Fruit fly (Drosophila melanogaster): ENCODE data around the gene CkIalpha.

Gene CkIalpha

DNA sequence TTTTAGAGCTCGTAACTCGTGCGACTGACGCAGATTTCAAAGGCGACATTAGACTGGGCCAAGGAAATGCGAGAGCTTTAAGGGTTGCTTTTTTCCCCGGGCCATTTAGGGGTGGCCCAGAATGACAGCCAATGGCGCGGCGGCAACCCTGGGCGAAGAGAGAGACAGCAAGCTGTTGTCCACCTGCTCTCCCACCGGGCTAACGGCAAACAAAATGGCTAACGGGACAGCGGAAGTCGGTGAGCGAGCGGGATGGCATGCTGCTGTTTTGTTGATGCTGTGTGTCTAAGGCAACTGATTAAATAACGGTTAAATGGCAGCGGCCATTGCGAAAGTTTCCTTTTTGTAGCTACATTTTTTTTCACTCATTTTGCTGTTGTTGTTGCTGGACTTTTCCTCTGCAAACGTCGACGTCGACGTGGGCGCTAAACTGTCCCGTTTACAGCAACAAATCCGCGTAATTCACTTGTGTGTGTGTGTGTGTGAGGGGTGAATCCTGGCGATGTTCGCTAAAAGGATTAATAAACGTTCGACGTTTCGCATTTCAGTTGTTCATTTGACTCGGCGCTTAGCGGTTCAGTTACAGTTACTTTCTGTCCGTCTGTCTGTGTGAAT lies 37.6 kb upstream of the CkIalpha start, which contains the start of gene CG11085 (continued):
- TF ChIP-seq sob (GFP tag; IDR thresholded peaks at IDR 0.05): 0 out of 2 replicates have a peak, but pooled peaks have one; percentile 8
- TF ChIP-seq Pdp1 (GFP tag; optimal IDR thresholded peaks at IDR 0.05): no peak
- no peak for TF ChIP-seq ash1 (GFP tag; optimal IDR thresholded peaks at IDR 0.05)
- TF ChIP-seq NK7.1 (GFP tag; optimal IDR thresholded peaks at IDR 0.05): no peak
- TF ChIP-seq zfh2 (GFP tag; optimal IDR thresholded peaks at IDR 0.05): no peak
- no peak for TF ChIP-seq nom (GFP tag; optimal IDR thresholded peaks at IDR 0.05)
- TF ChIP-seq cas (GFP tag; IDR thresholded peaks at IDR 0.05): no peak
- TF ChIP-seq chinmo (GFP tag; IDR thresholded peaks at IDR 0.05; ENCODE audit: partially characterized antibody): no peak
- TF ChIP-seq usp (GFP tag; optimal IDR thresholded peaks at IDR 0.05): no peak
- no peak for TF ChIP-seq Blimp-1 (GFP tag; optimal IDR thresholded peaks at IDR 0.05)
- no peak for TF ChIP-seq CG12299 (tag; optimal IDR thresholded peaks at IDR 0.05)
- TF ChIP-seq crp (GFP tag; optimal IDR thresholded peaks at IDR 0.05): no peak
- TF ChIP-seq CG4617 (GFP tag; optimal IDR thresholded peaks at IDR 0.05; ENCODE audit: borderline replicate concordance): no peak
- no peak for TF ChIP-seq p53 (GFP tag; optimal IDR thresholded peaks at IDR 0.05)
- TF ChIP-seq Jarid2 (GFP tag; optimal IDR thresholded peaks at IDR 0.05): peak; percentile 25
- TF ChIP-seq trh (GFP tag; optimal IDR thresholded peaks at IDR 0.05): no peak
- TF ChIP-seq CG2199 (GFP tag; IDR thresholded peaks at IDR 0.05): no peak
- no peak for TF ChIP-seq CG13894 (tag; optimal IDR thresholded peaks at IDR 0.05)
- TF ChIP-seq Dbx (GFP tag; IDR thresholded peaks at IDR 0.05): 0 out of 3 replicates have a peak, but pooled peaks have one; percentile 11
- no peak for TF ChIP-seq Atf6 (GFP tag; IDR thresholded peaks at IDR 0.05)
- TF ChIP-seq pros (GFP tag; optimal IDR thresholded peaks at IDR 0.05): no peak
- TF ChIP-seq CG17802 (tag; optimal IDR thresholded peaks at IDR 0.05): no peak
- TF ChIP-seq CG34376 (GFP tag; optimal IDR thresholded peaks at IDR 0.05): no peak
- no peak for TF ChIP-seq CG15696 (tag; optimal IDR thresholded peaks at IDR 0.05)
- TF ChIP-seq phol (tag; optimal IDR thresholded peaks at IDR 0.05): peak; percentile 45
- TF ChIP-seq hb (GFP tag; IDR thresholded peaks at IDR 0.05; ENCODE audit: partially characterized antibody): no peak

DNA sequence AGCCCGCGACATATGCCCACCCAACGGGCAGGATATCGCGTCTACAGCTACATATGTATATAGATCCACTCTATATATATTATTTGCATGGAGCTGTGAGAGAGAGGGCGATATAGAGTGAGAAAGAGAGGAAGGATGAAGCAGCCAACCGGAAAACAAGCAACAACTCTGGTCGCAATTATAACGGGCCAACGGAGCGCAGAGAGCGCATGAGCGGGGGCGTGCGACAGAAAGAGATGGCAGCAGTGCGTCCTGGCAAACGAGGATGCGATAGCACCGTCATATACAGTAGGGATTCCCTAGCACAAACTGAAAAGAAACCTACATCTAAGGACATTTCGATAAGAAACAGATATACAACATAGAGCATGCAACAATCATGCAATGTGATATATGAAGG lies 31.8 kb upstream of the CkIalpha start:
- TF ChIP-seq ewg (GFP tag; optimal IDR thresholded peaks at IDR 0.05) (peak; percentile 69), Nf-YB (GFP tag; optimal IDR thresholded peaks at IDR 0.05) (peak; percentile 86), CG7357 (GFP tag; IDR thresholded peaks at IDR 0.05) (no peak), CG1832 (GFP tag; optimal IDR thresholded peaks at IDR 0.05) (peak; percentile 40), Nf-YC (tag; optimal IDR thresholded peaks at IDR 0.05) (peak; percentile 91), Camta (GFP tag; optimal IDR thresholded peaks at IDR 0.05) (no peak), CG10321 (GFP tag; IDR thresholded peaks at IDR 0.05) (peak; percentile 77)

DNA sequence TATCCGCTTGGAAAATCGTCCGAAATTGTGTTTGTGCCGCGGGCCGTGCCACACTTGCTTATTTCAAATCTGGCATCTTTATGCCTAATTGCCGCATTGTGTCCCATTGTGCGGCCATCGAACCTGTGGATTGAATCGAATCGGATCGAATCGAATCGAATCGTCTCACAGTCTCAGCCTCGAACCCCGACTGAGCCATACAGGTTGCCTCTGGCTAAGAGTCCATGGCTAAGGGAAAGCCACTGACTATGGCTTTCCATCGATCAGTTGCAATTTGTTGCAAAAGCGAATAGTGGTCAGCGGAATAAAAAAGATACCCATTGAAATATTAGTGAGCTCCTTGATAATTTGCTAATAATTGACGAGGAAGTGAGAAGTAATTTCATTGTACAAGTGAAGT lies 29.4 kb upstream of the CkIalpha start, which contains the start of gene CG15728:
Gene CG15728 (plus strand): TSS at position 301 of the 400 bp plus-strand sequence.
- TF ChIP-seq dm (GFP tag; optimal IDR thresholded peaks at IDR 0.05) (no peak), CTCF (GFP tag; optimal IDR thresholded peaks at IDR 0.05) (no peak), CG17802 (tag; optimal IDR thresholded peaks at IDR 0.05) (peak; percentile 7), Oaz (GFP tag; IDR thresholded peaks at IDR 0.05) (no peak)

Measured in whole organism, embryonic.